Worm (Caenorhabditis elegans): ENCODE results near the gene F15D4.4.

F15D4.4 gene

ce11 chrII:13243021-13243420, at the start of gene F15D4.4:
F15D4.4 (minus strand) TSS chrII:13243121.
- no peak for TF ChIP-seq mab-9 (GFP tag; IDR thresholded peaks at IDR 0.05)
- no peak for TF ChIP-seq efl-1 (optimal IDR thresholded peaks at IDR 0.05)
- no peak for TF ChIP-seq efl-1 (GFP tag; optimal IDR thresholded peaks at IDR 0.05 in 1 of 2)
- no peak for TF ChIP-seq tlp-1 (tag; optimal IDR thresholded peaks at IDR 0.05)
- no peak for TF ChIP-seq pqm-1 (tag; optimal IDR thresholded peaks at IDR 0.05)
- TF ChIP-seq nhr-76 (tag; optimal IDR thresholded peaks at IDR 0.05), result no peak
- TF ChIP-seq swsn-7 (tag; optimal IDR thresholded peaks at IDR 0.05), result no peak
- TF ChIP-seq ztf-11 (tag; optimal IDR thresholded peaks at IDR 0.05), result no peak
- no peak for TF ChIP-seq C34B4.2 (tag; optimal IDR thresholded peaks at IDR 0.05)
- TF ChIP-seq grh-1 (GFP tag; IDR thresholded peaks at IDR 0.05), result no peak
- no peak for TF ChIP-seq zip-4 (GFP tag; optimal IDR thresholded peaks at IDR 0.05)
- no peak for TF ChIP-seq egl-13 (tag; optimal IDR thresholded peaks at IDR 0.05)
- TF ChIP-seq lin-14 (GFP tag; optimal IDR thresholded peaks at IDR 0.05), result no peak
- TF ChIP-seq dsc-1 (tag; optimal IDR thresholded peaks at IDR 0.05), result no peak
- no peak for TF ChIP-seq ceh-82 (tag; optimal IDR thresholded peaks at IDR 0.05)
- TF ChIP-seq mdl-1 (tag; optimal IDR thresholded peaks at IDR 0.05), result no peak
- no peak for TF ChIP-seq nhr-71 (tag; optimal IDR thresholded peaks at IDR 0.05)
- TF ChIP-seq fkh-10 (GFP tag; optimal IDR thresholded peaks at IDR 0.05), result no peak

DNA sequence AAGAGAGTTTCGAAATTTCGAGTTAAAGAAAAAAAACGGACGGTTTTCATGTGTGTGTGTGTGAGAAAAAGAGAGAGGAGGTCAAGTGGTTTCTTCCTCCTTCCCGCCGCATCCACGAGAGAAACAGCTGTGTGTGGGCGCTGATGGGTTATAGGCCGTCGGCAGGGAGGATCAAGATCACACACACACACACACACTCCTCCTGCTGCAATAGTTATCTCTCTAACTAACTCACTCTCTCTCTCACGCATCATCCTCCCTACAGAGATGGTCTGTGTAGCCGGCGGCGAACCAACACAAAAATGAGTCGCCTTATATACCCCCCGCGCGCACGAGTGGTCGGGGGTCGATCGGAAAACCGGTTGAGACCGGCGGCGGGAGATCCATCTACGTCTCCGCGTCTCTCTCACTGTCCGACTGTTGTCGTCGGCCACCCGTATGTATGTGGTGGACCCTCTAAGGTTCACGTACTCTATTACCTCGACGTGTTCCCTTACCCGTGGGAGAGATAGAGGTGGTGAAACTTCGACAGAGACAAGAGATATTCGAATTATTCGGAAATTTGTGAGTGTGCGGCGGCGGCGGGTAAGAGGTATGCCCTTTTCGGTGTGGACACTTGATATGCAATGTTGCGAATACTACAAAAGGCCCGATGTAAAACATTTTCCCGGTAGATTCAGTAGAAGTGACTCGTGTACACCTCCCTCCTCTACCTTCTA, 48.6 kb upstream of the F15D4.4 start:
- TF ChIP-seq C04F5.9 (tag; optimal IDR thresholded peaks at IDR 0.05) (peak; percentile 12), efl-1 (optimal IDR thresholded peaks at IDR 0.05) (peak; percentile 7 to 40), efl-1 (GFP tag; optimal IDR thresholded peaks at IDR 0.05 in 1 of 2) (peak in 1 of 2 experiments; percentile 94), nhr-12 (tag; optimal IDR thresholded peaks at IDR 0.05) (no peak), unc-130 (tag; optimal IDR thresholded peaks at IDR 0.05) (peak; percentile 91), fkh-8 (tag; optimal IDR thresholded peaks at IDR 0.05) (no peak), egl-27 (tag; optimal IDR thresholded peaks at IDR 0.05) (peak in 1 of 2 experiments; percentile 48), ceh-8 (GFP tag; optimal IDR thresholded peaks at IDR 0.05) (no peak), aly-2 (tag; optimal IDR thresholded peaks at IDR 0.05) (no peak), elt-3 (tag; optimal IDR thresholded peaks at IDR 0.05) (peak in 5 of 6 experiments; percentile 40 to 80 (median 67)), skn-1 (tag; optimal IDR thresholded peaks at IDR 0.05) (peak; percentile 34), vab-15 (tag; optimal IDR thresholded peaks at IDR 0.05) (no peak), nhr-77 (tag; optimal IDR thresholded peaks at IDR 0.05) (peak; percentile 75), efl-3 (GFP tag; optimal IDR thresholded peaks at IDR 0.05) (no peak), grh-1 (GFP tag; IDR thresholded peaks at IDR 0.05) (peak; percentile 100), nhr-71 (tag; optimal IDR thresholded peaks at IDR 0.05) (peak; percentile 93), aha-1 (tag; optimal IDR thresholded peaks at IDR 0.05) (peak; percentile 55), fkh-10 (GFP tag; optimal IDR thresholded peaks at IDR 0.05) (no peak), C34B4.2 (tag; optimal IDR thresholded peaks at IDR 0.05) (no peak), F16B12.6 (tag; optimal IDR thresholded peaks at IDR 0.05) (no peak), lin-39 (tag; optimal IDR thresholded peaks at IDR 0.05) (no peak), ama-1 (optimal IDR thresholded peaks at IDR 0.05) (peak; percentile 95), pag-3 (tag; optimal IDR thresholded peaks at IDR 0.05; ENCODE audit: borderline replicate concordance, insufficient read depth) (no peak), hlh-17 (GFP tag; optimal IDR thresholded peaks at IDR 0.05; ENCODE audit: borderline replicate concordance) (no peak), nhr-11 (tag; optimal IDR thresholded peaks at IDR 0.05) (no peak), unc-62 (GFP tag; optimal IDR thresholded peaks at IDR 0.05) (no peak), fos-1 (tag; optimal IDR thresholded peaks at IDR 0.05) (no peak), sptf-1 (tag; optimal IDR thresholded peaks at IDR 0.05) (no peak), lin-13 (GFP tag; optimal IDR thresholded peaks at IDR 0.05) (no peak), mef-2 (tag; optimal IDR thresholded peaks at IDR 0.05) (no peak), unc-98 (GFP tag; IDR thresholded peaks at IDR 0.05) (no peak), dsc-1 (tag; optimal IDR thresholded peaks at IDR 0.05) (no peak), nhr-20 (tag; optimal IDR thresholded peaks at IDR 0.05) (peak; percentile 94), sup-37 (GFP tag; optimal IDR thresholded peaks at IDR 0.05) (peak; percentile 43), nhr-237 (tag; optimal IDR thresholded peaks at IDR 0.05) (peak; percentile 59), swsn-7 (tag; optimal IDR thresholded peaks at IDR 0.05) (peak; percentile 79), unc-30 (tag; optimal IDR thresholded peaks at IDR 0.05) (no peak), irx-1 (tag; optimal IDR thresholded peaks at IDR 0.05) (peak; percentile 45), lin-15B (tag; optimal IDR thresholded peaks at IDR 0.05) (no peak), rnt-1 (tag; optimal IDR thresholded peaks at IDR 0.05) (peak; percentile 70)
